Fruit fly (Drosophila melanogaster): ENCODE data around the gene GC2.

Gene GC2

dm6 chr3R:11971394-11971793 lies at the start of gene GC2:
Gene GC2, plus strand, starts transcription at chr3R:11971694.
- TF ChIP-seq N (GFP tag; optimal IDR thresholded peaks at IDR 0.05) = no peak
- no peak for TF ChIP-seq dmrt93B (GFP tag; optimal IDR thresholded peaks at IDR 0.05)
- TF ChIP-seq sv (GFP tag; optimal IDR thresholded peaks at IDR 0.05) = no peak
- TF ChIP-seq foxo (GFP tag; optimal IDR thresholded peaks at IDR 0.05) = no peak
- TF ChIP-seq CG32264 (GFP tag; optimal IDR thresholded peaks at IDR 0.05) = no peak
- no peak for TF ChIP-seq br (GFP tag; optimal IDR thresholded peaks at IDR 0.05)
- no peak for TF ChIP-seq ey (GFP tag; optimal IDR thresholded peaks at IDR 0.05)
- TF ChIP-seq psq (GFP tag; optimal IDR thresholded peaks at IDR 0.05) = no peak
- TF ChIP-seq Abd-B (GFP tag; optimal IDR thresholded peaks at IDR 0.05) = no peak

- TF ChIP-seq Hnf4 (GFP tag; optimal IDR thresholded peaks at IDR 0.05) = no peak
- no peak for TF ChIP-seq dl (GFP tag; optimal IDR thresholded peaks at IDR 0.05; ENCODE audit: insufficient read depth in 1 of 2, partially characterized antibody in 2 of 2)
- no peak for TF ChIP-seq jim (GFP tag; optimal IDR thresholded peaks at IDR 0.05)
- TF ChIP-seq Hr78 (GFP tag; optimal IDR thresholded peaks at IDR 0.05) = no peak
- no peak for TF ChIP-seq HLH106 (tag; optimal IDR thresholded peaks at IDR 0.05)
- no peak for TF ChIP-seq h (GFP tag; optimal IDR thresholded peaks at IDR 0.05)
- no peak for TF ChIP-seq N (GFP tag; optimal IDR thresholded peaks at IDR 0.05)
- TF ChIP-seq OdsH (GFP tag; optimal IDR thresholded peaks at IDR 0.05) = no peak
- no peak for TF ChIP-seq Myc (optimal IDR thresholded peaks at IDR 0.05)
- no peak for TF ChIP-seq dsf (GFP tag; optimal IDR thresholded peaks at IDR 0.05; ENCODE audit: borderline replicate concordance)
- TF ChIP-seq tai (GFP tag; optimal IDR thresholded peaks at IDR 0.05) = no peak
- TF ChIP-seq foxo (GFP tag; optimal IDR thresholded peaks at IDR 0.05) = no peak
- TF ChIP-seq br (GFP tag; optimal IDR thresholded peaks at IDR 0.05) = no peak
- no peak for TF ChIP-seq Dfd (GFP tag; optimal IDR thresholded peaks at IDR 0.05)
- TF ChIP-seq GATAd (GFP tag; optimal IDR thresholded peaks at IDR 0.05) = no peak
- TF ChIP-seq Jra (GFP tag; optimal IDR thresholded peaks at IDR 0.05) = no peak
Measured at dm6 chr3R:11930962-11931361, 40.5 kb upstream of the GC2 start, which contains the start of gene CG14731. Gene CG14731, plus strand, starts transcription at chr3R:11931262.

dm6 chr3R:11933903-11934302 lies 37.6 kb upstream of the GC2 start:
- TF ChIP-seq tai (GFP tag; optimal IDR thresholded peaks at IDR 0.05) = no peak
- TF ChIP-seq psq (GFP tag; optimal IDR thresholded peaks at IDR 0.05) = no peak
- no peak for TF ChIP-seq usp (GFP tag; optimal IDR thresholded peaks at IDR 0.05)
- no peak for TF ChIP-seq CrebA (GFP tag; optimal IDR thresholded peaks at IDR 0.05; ENCODE audit: borderline replicate concordance)
- no peak for TF ChIP-seq CG32264 (GFP tag; optimal IDR thresholded peaks at IDR 0.05)
- no peak for TF ChIP-seq Dfd (GFP tag; optimal IDR thresholded peaks at IDR 0.05)
- no peak for TF ChIP-seq Dif (GFP tag; optimal IDR thresholded peaks at IDR 0.05; ENCODE audit: partially characterized antibody)
- no peak for TF ChIP-seq GATAd (GFP tag; optimal IDR thresholded peaks at IDR 0.05)
- no peak for TF ChIP-seq dsf (GFP tag; optimal IDR thresholded peaks at IDR 0.05; ENCODE audit: borderline replicate concordance)
- TF ChIP-seq Sp1 (GFP tag; optimal IDR thresholded peaks at IDR 0.05) = no peak
- TF ChIP-seq br (GFP tag; optimal IDR thresholded peaks at IDR 0.05) = no peak
- TF ChIP-seq brk (GFP tag; optimal IDR thresholded peaks at IDR 0.05) = no peak
- TF ChIP-seq HLH106 (tag; optimal IDR thresholded peaks at IDR 0.05) = no peak
- no peak for TF ChIP-seq h (GFP tag; optimal IDR thresholded peaks at IDR 0.05)
- TF ChIP-seq ey (GFP tag; optimal IDR thresholded peaks at IDR 0.05) = no peak
- TF ChIP-seq OdsH (GFP tag; optimal IDR thresholded peaks at IDR 0.05) = no peak
- no peak for TF ChIP-seq Abd-B (GFP tag; optimal IDR thresholded peaks at IDR 0.05)
- TF ChIP-seq jim (GFP tag; optimal IDR thresholded peaks at IDR 0.05) = no peak
- TF ChIP-seq Hnf4 (GFP tag; optimal IDR thresholded peaks at IDR 0.05) = no peak

- TF ChIP-seq rgr (GFP tag; optimal IDR thresholded peaks at IDR 0.05) = peak; percentile 21
- TF ChIP-seq Dif (GFP tag; optimal IDR thresholded peaks at IDR 0.05; ENCODE audit: partially characterized antibody) = peak; percentile 48
- no peak for TF ChIP-seq usp (GFP tag; optimal IDR thresholded peaks at IDR 0.05)
- TF ChIP-seq ey (GFP tag; optimal IDR thresholded peaks at IDR 0.05) = peak; percentile 44
- no peak for TF ChIP-seq sv (GFP tag; optimal IDR thresholded peaks at IDR 0.05)
- peak; percentile 52 for TF ChIP-seq fru (GFP tag; optimal IDR thresholded peaks at IDR 0.05)
- TF ChIP-seq lola (GFP tag; optimal IDR thresholded peaks at IDR 0.05) = no peak
- peak; percentile 32 for TF ChIP-seq sage (GFP tag; optimal IDR thresholded peaks at IDR 0.05)
- no peak for TF ChIP-seq CG32264 (GFP tag; optimal IDR thresholded peaks at IDR 0.05)
- TF ChIP-seq CG9705 (GFP tag; optimal IDR thresholded peaks at IDR 0.05) = no peak
- TF ChIP-seq Rel (GFP tag; optimal IDR thresholded peaks at IDR 0.05) = peak; percentile 8
- no peak for TF ChIP-seq Rel (tag; optimal IDR thresholded peaks at IDR 0.05)
- no peak for TF ChIP-seq Sp1 (GFP tag; optimal IDR thresholded peaks at IDR 0.05)
- TF ChIP-seq dsf (GFP tag; optimal IDR thresholded peaks at IDR 0.05; ENCODE audit: borderline replicate concordance) = no peak
- TF ChIP-seq pan (optimal IDR thresholded peaks at IDR 0.05) = no peak
- peak; percentile 2 to 26 for TF ChIP-seq dl (GFP tag; optimal IDR thresholded peaks at IDR 0.05; ENCODE audit: insufficient read depth in 1 of 2, partially characterized antibody in 2 of 2)
- no peak for TF ChIP-seq N (GFP tag; optimal IDR thresholded peaks at IDR 0.05)
- TF ChIP-seq woc (GFP tag; optimal IDR thresholded peaks at IDR 0.05) = peak; percentile 56
- peak; percentile 30 for TF ChIP-seq Vsx2 (GFP tag; optimal IDR thresholded peaks at IDR 0.05; ENCODE audit: partially characterized antibody)
- no peak for TF ChIP-seq dmrt93B (GFP tag; optimal IDR thresholded peaks at IDR 0.05)
- TF ChIP-seq OdsH (GFP tag; optimal IDR thresholded peaks at IDR 0.05) = peak; percentile 31
- TF ChIP-seq jim (GFP tag; optimal IDR thresholded peaks at IDR 0.05) = no peak
- peak; percentile 67 for TF ChIP-seq CrebA (GFP tag; optimal IDR thresholded peaks at IDR 0.05; ENCODE audit: borderline replicate concordance)
- TF ChIP-seq Mio (GFP tag; optimal IDR thresholded peaks at IDR 0.05) = no peak
- TF ChIP-seq Hr78 (GFP tag; optimal IDR thresholded peaks at IDR 0.05) = no peak
- peak; percentile 43 for TF ChIP-seq h (GFP tag; optimal IDR thresholded peaks at IDR 0.05)
- TF ChIP-seq br (GFP tag; optimal IDR thresholded peaks at IDR 0.05) = peak; percentile 20
- no peak for TF ChIP-seq Hnf4 (GFP tag; optimal IDR thresholded peaks at IDR 0.05)
- peak; percentile 51 for TF ChIP-seq psq (GFP tag; optimal IDR thresholded peaks at IDR 0.05)
- no peak for TF ChIP-seq tai (GFP tag; optimal IDR thresholded peaks at IDR 0.05)
- no peak for TF ChIP-seq Myc (optimal IDR thresholded peaks at IDR 0.05)
- no peak for TF ChIP-seq brk (GFP tag; optimal IDR thresholded peaks at IDR 0.05)
- no peak for TF ChIP-seq Abd-B (GFP tag; optimal IDR thresholded peaks at IDR 0.05)
Measured at dm6 chr3R:11937427-11938114, 33.9 kb upstream of the GC2 start.
